Worm (Caenorhabditis elegans): ENCODE measurements around the gene pnc-2.

ce11 chrIV:14929421-14929820 lies 19.9 kb upstream of the pnc-2 start, which contains the start of gene Y57G11C.28:
- TF ChIP-seq elt-1 (tag; optimal IDR thresholded peaks at IDR 0.05; ENCODE audit: borderline replicate concordance, insufficient read depth) (no peak), pha-4 (tag; optimal IDR thresholded peaks at IDR 0.05) (no peak), ceh-39 (tag; optimal IDR thresholded peaks at IDR 0.05) (no peak), mls-2 (tag; optimal IDR thresholded peaks at IDR 0.05) (no peak), snpc-4 (tag; optimal IDR thresholded peaks at IDR 0.05) (no peak), flh-1 (GFP tag; optimal IDR thresholded peaks at IDR 0.05) (no peak), mep-1 (tag; optimal IDR thresholded peaks at IDR 0.05) (no peak)

Measured in whole organism, mixed stage, embryonic.